Fruit fly (Drosophila melanogaster) whole organism, pupa: ENCODE measurements around the gene Fic.

Experiments
- CG13204 ChIP-seq: fragments of 200-800 bp; sonication (Bioruptor generic); optimal IDR thresholded peaks from 2 replicates; lab custom pipeline; 2018; ENCODE audit warnings: missing biosample characterization, mild to moderate bottlenecking, missing genetic modification characterization, moderate library complexity
- CG32121 ChIP-seq: fragments of 200-800 bp; sonication (Bioruptor generic); IDR thresholded peaks from 2 replicates; pipeline ENCODE4 v1.3.6; 2022; ENCODE audit warnings: missing biosample characterization, missing genetic modification characterization
- CG4496 ChIP-seq: fragments of 200-800 bp; sonication (Bioruptor generic); IDR thresholded peaks from 3 replicates; pipeline ENCODE4 v1.3.6; 2022; ENCODE audit warnings: missing biosample characterization, missing genetic modification characterization
- CG8159 ChIP-seq: fragments of 200-800 bp; sonication (Bioruptor generic); optimal IDR thresholded peaks from 3 replicates; lab custom pipeline; 2018; ENCODE audit warnings: missing biosample characterization, mild to moderate bottlenecking, missing genetic modification characterization, moderate library complexity
- CG9948 ChIP-seq: fragments of 200-800 bp; sonication (Bioruptor generic); optimal IDR thresholded peaks from 2 replicates; lab custom pipeline; 2018; ENCODE audit warnings: missing biosample characterization, mild to moderate bottlenecking, missing genetic modification characterization, moderate library complexity
- D1 ChIP-seq: fragments of 200-800 bp; sonication (Bioruptor generic); optimal IDR thresholded peaks from 2 replicates; lab custom pipeline; 2018; ENCODE audit warnings: missing biosample characterization, mild to moderate bottlenecking, missing genetic modification characterization, moderate library complexity
- Ets98B ChIP-seq: fragments of 200-800 bp; sonication (Bioruptor generic); IDR thresholded peaks from 2 replicates; pipeline ENCODE4 v1.3.6; 2022; ENCODE audit warnings: missing biosample characterization, missing genetic modification characterization
- Pif1A ChIP-seq: fragments of 200-800 bp; sonication (Bioruptor generic); optimal IDR thresholded peaks from 3 replicates; lab custom pipeline; 2016; ENCODE audit warnings: missing biosample characterization, missing genetic modification characterization
- fd96Ca ChIP-seq: fragments of 200-800 bp; sonication (Bioruptor generic); IDR thresholded peaks from 3 replicates; pipeline ENCODE4 v1.3.6; 2022; ENCODE audit warnings: missing biosample characterization, missing genetic modification characterization
- gl ChIP-seq: fragments of 200-800 bp; sonication (Bioruptor generic); optimal IDR thresholded peaks from 2 replicates; lab custom pipeline; 2018; ENCODE audit warnings: missing biosample characterization, mild to moderate bottlenecking, missing genetic modification characterization

dm6 chr2L:6449753-6450152 lies 25.6 kb downstream of the Fic start:
- no peak for TF ChIP-seq CG4496 (GFP tag; lab: Robert Waterston, UW)
- TF ChIP-seq fd96Ca (GFP tag; lab: Robert Waterston, UW), result no peak
- TF ChIP-seq Pif1A, result no peak
- TF ChIP-seq Ets98B (GFP tag; lab: Robert Waterston, UW), result no peak
- TF ChIP-seq CG9948 (tag; lab: Kevin White, UChicago), result no peak
- no peak for TF ChIP-seq CG8159
- TF ChIP-seq gl (tag; lab: Kevin White, UChicago), result no peak
- TF ChIP-seq CG13204, result no peak
- TF ChIP-seq D1 (tag; lab: Kevin White, UChicago), result no peak
- TF ChIP-seq CG32121, result no peak
